Worm (Caenorhabditis elegans) whole organism, early embryonic: Measurements from ENCODE around the gene grwd-1.

ENCODE experiments used
- B0310.2 ChIP-seq: sonication (generic microtip); optimal IDR thresholded peaks from 2 replicates; lab custom pipeline; 2016; ENCODE audit warnings: mild to moderate bottlenecking, missing genetic modification characterization, missing compliant biosample characterization
- F13C5.2 ChIP-seq: sonication (generic microtip); optimal IDR thresholded peaks from 2 replicates; lab custom pipeline; 2017; ENCODE audit warnings: mild to moderate bottlenecking, missing genetic modification characterization, inconsistent platforms, missing compliant biosample characterization
- ama-1 ChIP-seq: fragments of 150-350 bp; optimal IDR thresholded peaks from 2 replicates; lab custom pipeline; 2014
- ets-7 ChIP-seq: sonication (generic microtip); optimal IDR thresholded peaks from 2 replicates; lab custom pipeline; 2016; ENCODE audit warnings: missing genotype, missing genetic modification characterization, missing compliant biosample characterization
- flt-1 ChIP-seq: fragments of 200-800 bp; sonication (Bioruptor generic); IDR thresholded peaks from 2 replicates; pipeline ENCODE4 v1.3.6; 2022; ENCODE audit warnings: missing genetic modification characterization, missing compliant biosample characterization
- hmbx-1 ChIP-seq: sonication (generic microtip); optimal IDR thresholded peaks from 2 replicates; lab custom pipeline; 2016; ENCODE audit warnings: mild to moderate bottlenecking, missing genetic modification characterization, missing compliant biosample characterization
- hmg-4 ChIP-seq: fragments of 200-800 bp; sonication (Bioruptor generic); optimal IDR thresholded peaks from 2 replicates; lab custom pipeline; 2018; ENCODE audit warnings: mild to moderate bottlenecking, missing genetic modification characterization, missing compliant biosample characterization
- hnd-1 ChIP-seq: sonication (generic microtip); optimal IDR thresholded peaks from 2 replicates; lab custom pipeline; 2016; ENCODE audit warnings: missing genetic modification characterization, missing compliant biosample characterization
- pes-1 ChIP-seq: fragments of 200-800 bp; sonication (Bioruptor generic); IDR thresholded peaks from 2 replicates; pipeline ENCODE4 v1.3.6; 2022; ENCODE audit warnings: missing genetic modification reagents, missing genetic modification characterization, missing compliant biosample characterization
- scrt-1 ChIP-seq: fragments of 200-800 bp; sonication (Bioruptor generic); IDR thresholded peaks from 2 replicates; pipeline ENCODE4 v1.3.6; 2022; ENCODE audit warnings: missing genetic modification characterization, missing compliant biosample characterization
- sea-1 ChIP-seq: fragments of 200-800 bp; sonication (Bioruptor generic); conservative IDR thresholded peaks from 2 replicates; pipeline ENCODE4 v1.3.6; 2022; ENCODE audit warnings: missing genetic modification characterization, missing compliant biosample characterization
- tbx-11 ChIP-seq: fragments of 200-800 bp; sonication (Bioruptor generic); IDR thresholded peaks from 2 replicates; pipeline ENCODE4 v1.3.6; 2022; ENCODE audit warnings: missing genetic modification characterization, missing compliant biosample characterization
- tbx-37 ChIP-seq: fragments of 200-800 bp; sonication (Bioruptor generic); conservative IDR thresholded peaks from 2 replicates; pipeline ENCODE4 v1.3.6; 2022; ENCODE audit warnings: missing genetic modification reagents, missing genetic modification characterization, missing compliant biosample characterization

- TF ChIP-seq pes-1 (GFP tag; lab: Robert Waterston, UW): no peak
- no peak for TF ChIP-seq ama-1 (lab: Kevin White, UChicago)
- no peak for TF ChIP-seq hnd-1 (tag; lab: Kevin White, UChicago)
- TF ChIP-seq hmg-4 (GFP tag; lab: Kevin White, UChicago): no peak
- no peak for TF ChIP-seq flt-1 (GFP tag; lab: Robert Waterston, UW)
- TF ChIP-seq tbx-11 (GFP tag; lab: Robert Waterston, UW): no peak
- TF ChIP-seq F13C5.2 (tag; lab: Kevin White, UChicago): no peak
- TF ChIP-seq sea-1 (GFP tag; lab: Robert Waterston, UW): no peak
- no peak for TF ChIP-seq B0310.2
- TF ChIP-seq ets-7 (tag; lab: Kevin White, UChicago): no peak
- no peak for TF ChIP-seq tbx-37 (GFP tag; lab: Robert Waterston, UW)
- TF ChIP-seq hmbx-1: no peak
- TF ChIP-seq scrt-1 (GFP tag; lab: Robert Waterston, UW): no peak
Observed at ce11 chrIII:5149478-5149877, 3.8 kb upstream of the grwd-1 start, which contains the start of gene Y54H5A.2.
